Comparison of ENCODE assay signal across 5 fruit fly cellular contexts in the genomic region with DNA sequence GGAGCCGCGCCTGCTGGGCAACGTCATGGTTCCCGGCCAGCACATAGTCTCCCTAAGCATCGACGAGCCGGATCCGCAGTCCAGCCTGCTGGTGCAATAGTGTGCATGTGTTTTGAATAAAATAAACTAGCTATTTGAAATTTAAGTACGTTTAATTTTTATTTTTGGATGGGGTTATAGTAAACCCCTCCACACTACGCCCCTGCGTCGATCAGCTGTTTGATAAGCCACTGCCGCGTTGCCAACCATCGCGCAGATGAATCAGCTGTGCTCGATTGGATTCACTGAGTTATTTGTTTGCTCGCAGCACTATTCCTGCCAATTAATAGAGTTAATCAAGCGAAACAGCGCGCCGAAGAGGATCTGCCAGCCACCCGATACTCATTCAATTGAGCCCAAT.
A peak's percentile ranks its signal among the peaks of the same experiment; 100 is the strongest.
TF ChIP-seq lines count a peak whose summit lies in the region.

A gene (plus strand): TSS at position 254 of the 400 bp plus-strand sequence.

- TF ChIP-seq CTCF in whole organism, embryonic (GFP tag; optimal IDR thresholded peaks at IDR 0.05; lab: Kevin White, UChicago): no peak

TF ChIP-seq in whole organism, adult, 20 proteins besides CTCF, POLR2A, EP300 and RAD21 (continues in another document):
- TF ChIP-seq pad (GFP tag; optimal IDR thresholded peaks at IDR 0.05; lab: Kevin White, UChicago) (peak; percentile 4), ovo (GFP tag; optimal IDR thresholded peaks at IDR 0.05; lab: Kevin White, UChicago) (no peak), Hr96 (GFP tag; optimal IDR thresholded peaks at IDR 0.05; lab: Kevin White, UChicago) (peak; percentile 27), tj (GFP tag; optimal IDR thresholded peaks at IDR 0.05; lab: Kevin White, UChicago) (peak; percentile 11), kay (GFP tag; lab: Kevin White, UChicago; ENCODE audit: borderline replicate concordance) (no peak), cnc (optimal IDR thresholded peaks at IDR 0.05; lab: Kevin White, UChicago) (no peak), CG11617 (GFP tag; optimal IDR thresholded peaks at IDR 0.05; lab: Kevin White, UChicago) (peak; percentile 22), CG33017 (tag; optimal IDR thresholded peaks at IDR 0.05; lab: Kevin White, UChicago) (peak; percentile 46), Clk (GFP tag; optimal IDR thresholded peaks at IDR 0.05; lab: Kevin White, UChicago) (peak; percentile 46), CG14711 (tag; optimal IDR thresholded peaks at IDR 0.05; lab: Kevin White, UChicago) (no peak), cic (GFP tag; optimal IDR thresholded peaks at IDR 0.05; lab: Kevin White, UChicago) (peak; percentile 53), CG5204 (GFP tag; optimal IDR thresholded peaks at IDR 0.05; lab: Kevin White, UChicago) (no peak), Crg-1 (GFP tag; optimal IDR thresholded peaks at IDR 0.05; lab: Kevin White, UChicago) (peak; percentile 25), bab1 (GFP tag; optimal IDR thresholded peaks at IDR 0.05; lab: Kevin White, UChicago) (peak; percentile 75), CG12768 (GFP tag; optimal IDR thresholded peaks at IDR 0.05; lab: Kevin White, UChicago) (peak; percentile 59), Mnt (GFP tag; optimal IDR thresholded peaks at IDR 0.05; lab: Kevin White, UChicago) (peak; percentile 55), CG7101 (tag; optimal IDR thresholded peaks at IDR 0.05; lab: Kevin White, UChicago) (peak; percentile 51)

TF ChIP-seq in whole organism, embryonic, 481 proteins besides CTCF, POLR2A, EP300 and RAD21 (continues in another document):
- TF ChIP-seq CG10462 (GFP tag; optimal IDR thresholded peaks at IDR 0.05; lab: Kevin White, UChicago) (no peak), emc (GFP tag; optimal IDR thresholded peaks at IDR 0.05; lab: Kevin White, UChicago) (no peak), Gug (GFP tag; IDR thresholded peaks at IDR 0.05; lab: Robert Waterston, UW) (peak; percentile 42; the same call in 3 of the 4 replicates), shn (GFP tag; optimal IDR thresholded peaks at IDR 0.05; lab: Kevin White, UChicago) (peak; percentile 59), Tbp (GFP tag; optimal IDR thresholded peaks at IDR 0.05; lab: Kevin White, UChicago) (no peak), sqz (GFP tag; optimal IDR thresholded peaks at IDR 0.05; lab: Kevin White, UChicago) (no peak), CG7839 (tag; optimal IDR thresholded peaks at IDR 0.05; lab: Kevin White, UChicago) (peak; percentile 56), CG9817 (tag; optimal IDR thresholded peaks at IDR 0.05; lab: Kevin White, UChicago) (peak; percentile 27), run (tag; optimal IDR thresholded peaks at IDR 0.05; lab: Kevin White, UChicago) (no peak), Doc3 (GFP tag; IDR thresholded peaks at IDR 0.05; lab: Robert Waterston, UW; ENCODE audit: partially characterized antibody) (peak; percentile 47; the same call in 2 of the 3 replicates), CG34224 (GFP tag; IDR thresholded peaks at IDR 0.05; lab: Robert Waterston, UW; ENCODE audit: partially characterized antibody) (peak; percentile 63), CG10565 (GFP tag; optimal IDR thresholded peaks at IDR 0.05; lab: Kevin White, UChicago) (no peak), pzg (GFP tag; optimal IDR thresholded peaks at IDR 0.05; lab: Kevin White, UChicago) (peak; percentile 63), Lpt (GFP tag; optimal IDR thresholded peaks at IDR 0.05; lab: Kevin White, UChicago) (no peak), fd96Cb (tag; optimal IDR thresholded peaks at IDR 0.05; lab: Kevin White, UChicago) (peak; percentile 11), Dll (GFP tag; IDR thresholded peaks at IDR 0.05; lab: Robert Waterston, UW; ENCODE audit: partially characterized antibody) (peak; percentile 57; the same call in 1 of the 4 replicates)

TF ChIP-seq in whole organism, prepupa, 60 proteins besides CTCF, POLR2A, EP300 and RAD21 (continues in another document):
- TF ChIP-seq spab (GFP tag; optimal IDR thresholded peaks at IDR 0.05; lab: Kevin White, UChicago) (no peak), CG3919 (GFP tag; optimal IDR thresholded peaks at IDR 0.05; lab: Kevin White, UChicago) (peak; percentile 57), Met (GFP tag; optimal IDR thresholded peaks at IDR 0.05; lab: Kevin White, UChicago) (peak; percentile 63), CG3032 (tag; optimal IDR thresholded peaks at IDR 0.05; lab: Kevin White, UChicago) (peak; percentile 51), CG6276 (GFP tag; optimal IDR thresholded peaks at IDR 0.05; lab: Kevin White, UChicago) (peak; percentile 21), esn (GFP tag; optimal IDR thresholded peaks at IDR 0.05; lab: Kevin White, UChicago) (peak; percentile 65), dsx (GFP tag; optimal IDR thresholded peaks at IDR 0.05; lab: Kevin White, UChicago; ENCODE audit: poor library complexity, severe bottlenecking) (no peak), CG11902 (GFP tag; optimal IDR thresholded peaks at IDR 0.05; lab: Kevin White, UChicago) (peak; percentile 15), CG10669 (GFP tag; optimal IDR thresholded peaks at IDR 0.05; lab: Kevin White, UChicago) (peak; percentile 17), Hr4 (GFP tag; optimal IDR thresholded peaks at IDR 0.05; lab: Kevin White, UChicago) (peak; percentile 45), CG8632 (GFP tag; optimal IDR thresholded peaks at IDR 0.05; lab: Kevin White, UChicago) (no peak), CG6792 (GFP tag; optimal IDR thresholded peaks at IDR 0.05; lab: Kevin White, UChicago) (peak; percentile 39), acj6 (GFP tag; optimal IDR thresholded peaks at IDR 0.05; lab: Kevin White, UChicago) (peak; percentile 72), Gug (GFP tag; IDR thresholded peaks at IDR 0.05; lab: Robert Waterston, UW) (peak; percentile 54), CG6808 (GFP tag; optimal IDR thresholded peaks at IDR 0.05; lab: Kevin White, UChicago) (peak; percentile 35), Hr39 (GFP tag; optimal IDR thresholded peaks at IDR 0.05; lab: Kevin White, UChicago) (peak; percentile 77), fkh (GFP tag; optimal IDR thresholded peaks at IDR 0.05; lab: Kevin White, UChicago) (no peak), ss (GFP tag; optimal IDR thresholded peaks at IDR 0.05; lab: Kevin White, UChicago) (peak in 1 of 2 experiments; percentile 12)

TF ChIP-seq in whole organism, pupa, 21 proteins besides CTCF, POLR2A, EP300 and RAD21 (continues in another document):
- TF ChIP-seq CG34367 (tag; optimal IDR thresholded peaks at IDR 0.05; lab: Kevin White, UChicago) (peak; percentile 25), CG12605 (GFP tag; IDR thresholded peaks at IDR 0.05; lab: Robert Waterston, UW) (peak; percentile 49), CG13204 (GFP tag; optimal IDR thresholded peaks at IDR 0.05; lab: Kevin White, UChicago) (no peak), EcR (GFP tag; optimal IDR thresholded peaks at IDR 0.05; lab: Kevin White, UChicago) (no peak), CG32121 (GFP tag; IDR thresholded peaks at IDR 0.05; lab: Robert Waterston, UW) (peak; percentile 68), rn (GFP tag; IDR thresholded peaks at IDR 0.05; lab: Robert Waterston, UW) (0 out of 2 replicates have a peak, but pooled peaks have one; percentile 40), CG10348 (GFP tag; IDR thresholded peaks at IDR 0.05; lab: Robert Waterston, UW) (no peak), Snoo (tag; optimal IDR thresholded peaks at IDR 0.05; lab: Kevin White, UChicago) (peak; percentile 22), CG9948 (tag; optimal IDR thresholded peaks at IDR 0.05; lab: Kevin White, UChicago) (peak; percentile 17), Ets98B (GFP tag; IDR thresholded peaks at IDR 0.05; lab: Robert Waterston, UW) (peak; percentile 82), CG8301 (tag; optimal IDR thresholded peaks at IDR 0.05; lab: Kevin White, UChicago) (peak; percentile 31), CG14655 (GFP tag; optimal IDR thresholded peaks at IDR 0.05; lab: Kevin White, UChicago) (no peak), CG8159 (tag; optimal IDR thresholded peaks at IDR 0.05; lab: Kevin White, UChicago) (peak; percentile 34), CG17806 (tag; optimal IDR thresholded peaks at IDR 0.05; lab: Kevin White, UChicago) (peak; percentile 32), gl (tag; optimal IDR thresholded peaks at IDR 0.05; lab: Kevin White, UChicago) (no peak), fd96Ca (GFP tag; IDR thresholded peaks at IDR 0.05; lab: Robert Waterston, UW) (peak; percentile 83), CG15710 (tag; optimal IDR thresholded peaks at IDR 0.05; lab: Kevin White, UChicago) (peak; percentile 37), Pif1A (GFP tag; optimal IDR thresholded peaks at IDR 0.05; lab: Kevin White, UChicago) (peak; percentile 30), CG4496 (GFP tag; IDR thresholded peaks at IDR 0.05; lab: Robert Waterston, UW) (peak; percentile 83), Pif1B (GFP tag; optimal IDR thresholded peaks at IDR 0.05; lab: Kevin White, UChicago) (peak; percentile 11)

TF ChIP-seq in whole organism, wandering third instar larva, 38 proteins besides CTCF, POLR2A, EP300 and RAD21 (continues in another document):
- no peak for TF ChIP-seq Mio (GFP tag; optimal IDR thresholded peaks at IDR 0.05; lab: Kevin White, UChicago)
- TF ChIP-seq psq (GFP tag; optimal IDR thresholded peaks at IDR 0.05; lab: Kevin White, UChicago): no peak
- no peak for TF ChIP-seq Jra (GFP tag; optimal IDR thresholded peaks at IDR 0.05; lab: Kevin White, UChicago)
- no peak for TF ChIP-seq N (GFP tag; optimal IDR thresholded peaks at IDR 0.05; lab: Kevin White, UChicago)
- peak in 1 of 2 experiments; percentile 81 for TF ChIP-seq foxo (GFP tag; optimal IDR thresholded peaks at IDR 0.05; lab: Kevin White, UChicago)
- peak; percentile 51 for TF ChIP-seq br (GFP tag; optimal IDR thresholded peaks at IDR 0.05; lab: Kevin White, UChicago)
- TF ChIP-seq GATAd (GFP tag; optimal IDR thresholded peaks at IDR 0.05; lab: Kevin White, UChicago): no peak
- no peak for TF ChIP-seq Hr78 (GFP tag; optimal IDR thresholded peaks at IDR 0.05; lab: Kevin White, UChicago)
- no peak for TF ChIP-seq pan (optimal IDR thresholded peaks at IDR 0.05; lab: Kevin White, UChicago)
- no peak for TF ChIP-seq dl (GFP tag; optimal IDR thresholded peaks at IDR 0.05; lab: Kevin White, UChicago; ENCODE audit: insufficient read depth in 1 of 2, partially characterized antibody in 2 of 2)
- peak; percentile 58 for TF ChIP-seq HLH106 (tag; optimal IDR thresholded peaks at IDR 0.05; lab: Kevin White, UChicago)
- peak; percentile 71 for TF ChIP-seq ey (GFP tag; optimal IDR thresholded peaks at IDR 0.05; lab: Kevin White, UChicago)
- TF ChIP-seq CrebA (GFP tag; optimal IDR thresholded peaks at IDR 0.05; lab: Kevin White, UChicago; ENCODE audit: borderline replicate concordance): no peak
- peak; percentile 6 for TF ChIP-seq CG9705 (GFP tag; optimal IDR thresholded peaks at IDR 0.05; lab: Kevin White, UChicago)
- no peak for TF ChIP-seq sage (GFP tag; optimal IDR thresholded peaks at IDR 0.05; lab: Kevin White, UChicago)
- peak; percentile 46 for TF ChIP-seq h (GFP tag; optimal IDR thresholded peaks at IDR 0.05; lab: Kevin White, UChicago)
- TF ChIP-seq Sp1 (GFP tag; optimal IDR thresholded peaks at IDR 0.05; lab: Kevin White, UChicago): peak; percentile 62
- TF ChIP-seq Abd-B (GFP tag; optimal IDR thresholded peaks at IDR 0.05; lab: Kevin White, UChicago): no peak
- no peak for TF ChIP-seq Rel (GFP tag; optimal IDR thresholded peaks at IDR 0.05; lab: Kevin White, UChicago)
- TF ChIP-seq Rel (tag; optimal IDR thresholded peaks at IDR 0.05; lab: Kevin White, UChicago): peak; percentile 32
- no peak for TF ChIP-seq dsf (GFP tag; optimal IDR thresholded peaks at IDR 0.05; lab: Kevin White, UChicago; ENCODE audit: borderline replicate concordance)
- TF ChIP-seq rgr (GFP tag; optimal IDR thresholded peaks at IDR 0.05; lab: Kevin White, UChicago): peak; percentile 53
